Fruit fly (Drosophila melanogaster): Measurements from ENCODE around the gene anox.

dm6 chrX:21353541-21353940 is 34.4 kb upstream of the anox start:
- TF ChIP-seq usp (GFP tag; optimal IDR thresholded peaks at IDR 0.05) (no peak), br (GFP tag; optimal IDR thresholded peaks at IDR 0.05) (no peak), N (GFP tag; optimal IDR thresholded peaks at IDR 0.05) (no peak), CG32264 (GFP tag; optimal IDR thresholded peaks at IDR 0.05) (no peak), OdsH (GFP tag; optimal IDR thresholded peaks at IDR 0.05) (no peak), pan (optimal IDR thresholded peaks at IDR 0.05) (no peak), psq (GFP tag; optimal IDR thresholded peaks at IDR 0.05) (no peak), Dfd (GFP tag; optimal IDR thresholded peaks at IDR 0.05) (no peak), Rel (GFP tag; optimal IDR thresholded peaks at IDR 0.05) (no peak), Rel (tag; optimal IDR thresholded peaks at IDR 0.05) (no peak), ey (GFP tag; optimal IDR thresholded peaks at IDR 0.05) (no peak), Myc (optimal IDR thresholded peaks at IDR 0.05) (no peak), fru (GFP tag; optimal IDR thresholded peaks at IDR 0.05) (no peak)
